Worm (Caenorhabditis elegans): ENCODE results near the gene otpl-8.

DNA sequence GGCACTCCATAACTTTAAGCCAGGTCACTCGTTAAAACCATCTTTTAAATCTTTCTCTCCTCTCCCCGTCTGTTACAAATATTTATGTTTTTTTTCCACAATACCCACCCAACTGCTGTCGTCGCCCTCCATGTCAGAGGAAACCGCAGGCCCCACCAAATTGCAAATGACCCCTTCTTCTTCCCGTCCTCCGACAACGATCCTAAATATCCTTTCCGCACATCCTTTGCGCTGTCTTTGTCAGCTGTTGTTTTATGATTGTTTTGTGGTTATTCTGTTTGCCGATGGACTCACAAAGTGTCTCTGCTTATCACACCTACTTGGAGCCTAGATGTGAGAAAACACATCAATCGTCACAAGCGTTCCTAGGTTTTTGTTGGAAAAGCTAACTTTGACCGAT lies 22.6 kb downstream of the otpl-8 start:
- TF ChIP-seq aly-2 (tag; optimal IDR thresholded peaks at IDR 0.05) (no peak), ztf-11 (tag; optimal IDR thresholded peaks at IDR 0.05) (no peak), nhr-28 (tag; optimal IDR thresholded peaks at IDR 0.05) (no peak), unc-62 (GFP tag; optimal IDR thresholded peaks at IDR 0.05) (no peak), elt-1 (tag; optimal IDR thresholded peaks at IDR 0.05) (no peak), ceh-28 (tag; optimal IDR thresholded peaks at IDR 0.05) (no peak), lin-39 (tag; optimal IDR thresholded peaks at IDR 0.05) (no peak), fkh-10 (GFP tag; optimal IDR thresholded peaks at IDR 0.05) (no peak), lin-15B (tag; optimal IDR thresholded peaks at IDR 0.05) (no peak), zag-1 (tag; optimal IDR thresholded peaks at IDR 0.05) (no peak), ama-1 (optimal IDR thresholded peaks at IDR 0.05) (no peak), nhr-25 (tag; optimal IDR thresholded peaks at IDR 0.05) (no peak), mdl-1 (tag; optimal IDR thresholded peaks at IDR 0.05) (no peak), ceh-9 (tag; optimal IDR thresholded peaks at IDR 0.05) (no peak)

Measured in whole organism, L3 larva.